Worm (Caenorhabditis elegans) whole organism, mixed stage, embryonic: ENCODE measurements around the gene nlp-66.

Experiments used
- M03D4.4 ChIP-seq: sonication (generic microtip); optimal IDR thresholded peaks from 2 replicates; lab custom pipeline; 2017; ENCODE audit warnings: mild to moderate bottlenecking, missing genetic modification characterization, missing compliant biosample characterization
- bed-3 ChIP-seq: fragments of 200-800 bp; sonication (Bioruptor generic); optimal IDR thresholded peaks from 3 replicates; lab custom pipeline; 2018; ENCODE audit warnings: mild to moderate bottlenecking, missing genetic modification characterization, moderate library complexity, missing compliant biosample characterization
- blmp-1 ChIP-seq: fragments of 150-350 bp; optimal IDR thresholded peaks from 2 replicates; lab custom pipeline; 2014; ENCODE audit warnings: missing biosample characterization, missing genetic modification characterization
- ceh-39 ChIP-seq: fragments of 150-350 bp; optimal IDR thresholded peaks from 2 replicates; lab custom pipeline; 2014; ENCODE audit warnings: missing biosample characterization, missing genetic modification characterization
- ceh-43 ChIP-seq: fragments of 200-800 bp; sonication (Bioruptor generic); optimal IDR thresholded peaks from 2 replicates; lab custom pipeline; 2018; ENCODE audit warnings: mild to moderate bottlenecking, missing genetic modification characterization, moderate library complexity, missing compliant biosample characterization
- ceh-83 ChIP-seq: fragments of 200-800 bp; sonication (Bioruptor generic); optimal IDR thresholded peaks from 2 replicates; lab custom pipeline; 2018; ENCODE audit warnings: mild to moderate bottlenecking, missing genetic modification characterization, missing compliant biosample characterization
- cnd-1 ChIP-seq: fragments of 200-800 bp; sonication (Bioruptor generic); optimal IDR thresholded peaks from 2 replicates; lab custom pipeline; 2018; ENCODE audit warnings: mild to moderate bottlenecking, missing genetic modification characterization, missing compliant biosample characterization
- drap-1 ChIP-seq: fragments of 200-800 bp; sonication (Bioruptor generic); optimal IDR thresholded peaks from 3 replicates; lab custom pipeline; 2018; ENCODE audit warnings: mild to moderate bottlenecking, missing genetic modification characterization, missing compliant biosample characterization
- elt-1 ChIP-seq: sonication (generic microtip); optimal IDR thresholded peaks from 2 replicates; lab custom pipeline; 2017; ENCODE audit warnings: missing genetic modification characterization, mild to moderate bottlenecking, missing compliant biosample characterization, antibody characterized with exemption, moderate library complexity, borderline replicate concordance; ENCODE audit not compliant: insufficient read depth
- hlh-1 ChIP-seq: fragments of 150-350 bp; optimal IDR thresholded peaks from 2 replicates; lab custom pipeline; 2014; ENCODE audit warnings: missing biosample characterization, missing genetic modification reagents, missing genetic modification characterization
- lin-13 ChIP-seq: fragments of 150-350 bp; optimal IDR thresholded peaks from 2 replicates; lab custom pipeline; 2014; ENCODE audit warnings: missing biosample characterization, missing genetic modification characterization
- lin-32 ChIP-seq: fragments of 200-800 bp; sonication (Bioruptor generic); optimal IDR thresholded peaks from 2 replicates; lab custom pipeline; 2018; ENCODE audit warnings: mild to moderate bottlenecking, missing genetic modification characterization, missing compliant biosample characterization
- lsy-2 ChIP-seq: fragments of 150-350 bp; optimal IDR thresholded peaks from 2 replicates; lab custom pipeline; 2014; ENCODE audit warnings: missing biosample characterization, missing genetic modification characterization
- mab-5 ChIP-seq: fragments of 150-350 bp; optimal IDR thresholded peaks from 2 replicates; lab custom pipeline; 2014; ENCODE audit warnings: missing biosample characterization, missing genetic modification characterization
- mep-1 ChIP-seq: fragments of 150-350 bp; optimal IDR thresholded peaks from 2 replicates; lab custom pipeline; 2017; ENCODE audit warnings: missing biosample characterization, missing genetic modification reagents, missing genetic modification characterization, inconsistent platforms
- mls-2 ChIP-seq: sonication (generic microtip); optimal IDR thresholded peaks from 2 replicates; lab custom pipeline; 2016; ENCODE audit warnings: mild to moderate bottlenecking, missing genetic modification characterization, moderate library complexity, missing compliant biosample characterization
- nhr-12 ChIP-seq: fragments of 150-350 bp; optimal IDR thresholded peaks from 2 replicates; lab custom pipeline; 2014; ENCODE audit warnings: missing biosample characterization, missing genetic modification characterization
- nhr-2 ChIP-seq: fragments of 150-350 bp; optimal IDR thresholded peaks from 2 replicates; lab custom pipeline; 2014; ENCODE audit warnings: missing biosample characterization, missing genetic modification characterization
- nhr-28 ChIP-seq: fragments of 150-350 bp; optimal IDR thresholded peaks from 2 replicates; lab custom pipeline; 2014; ENCODE audit warnings: missing biosample characterization, missing genetic modification characterization
- nhr-76 ChIP-seq: sonication (generic microtip); optimal IDR thresholded peaks from 2 replicates; lab custom pipeline; 2017; ENCODE audit warnings: missing biosample characterization, missing genetic modification characterization
- pha-4 ChIP-seq: fragments of 150-350 bp; optimal IDR thresholded peaks from 2 replicates; lab custom pipeline; 2018; ENCODE audit warnings: missing biosample characterization, missing genetic modification reagents, missing genetic modification characterization
- sem-2 ChIP-seq: fragments of 200-800 bp; sonication (Bioruptor generic); optimal IDR thresholded peaks from 2 replicates; lab custom pipeline; 2018; ENCODE audit warnings: mild to moderate bottlenecking, missing genetic modification characterization, missing compliant biosample characterization
- snpc-4 ChIP-seq: fragments of 150-350 bp; optimal IDR thresholded peaks from 2 replicates; lab custom pipeline; 2014; ENCODE audit warnings: missing biosample characterization, missing genetic modification characterization
- tbx-8 ChIP-seq: fragments of 200-800 bp; sonication (Bioruptor generic); optimal IDR thresholded peaks from 2 replicates; lab custom pipeline; 2018; ENCODE audit warnings: mild to moderate bottlenecking, missing genetic modification characterization, moderate library complexity, missing compliant biosample characterization
- unc-120 ChIP-seq: sonication (generic microtip); optimal IDR thresholded peaks from 2 replicates; lab custom pipeline; 2017; ENCODE audit warnings: missing genetic modification characterization, missing compliant biosample characterization; ENCODE audit not compliant: poor library complexity, severe bottlenecking
- unc-39 ChIP-seq: fragments of 150-350 bp; optimal IDR thresholded peaks from 2 replicates; lab custom pipeline; 2014; ENCODE audit warnings: missing biosample characterization, missing genetic modification characterization
- unc-62 ChIP-seq: fragments of 150-350 bp; optimal IDR thresholded peaks from 2 replicates; lab custom pipeline; 2014; ENCODE audit warnings: missing biosample characterization, missing genetic modification reagents, missing genetic modification characterization
- zip-8 ChIP-seq: fragments of 150-350 bp; optimal IDR thresholded peaks from 2 replicates; lab custom pipeline; 2014; ENCODE audit warnings: missing biosample characterization, missing genetic modification characterization
- ztf-11 ChIP-seq: fragments of 150-350 bp; optimal IDR thresholded peaks from 2 replicates; lab custom pipeline; 2014; ENCODE audit warnings: missing biosample characterization, missing genetic modification characterization

The nlp-66 gene

DNA sequence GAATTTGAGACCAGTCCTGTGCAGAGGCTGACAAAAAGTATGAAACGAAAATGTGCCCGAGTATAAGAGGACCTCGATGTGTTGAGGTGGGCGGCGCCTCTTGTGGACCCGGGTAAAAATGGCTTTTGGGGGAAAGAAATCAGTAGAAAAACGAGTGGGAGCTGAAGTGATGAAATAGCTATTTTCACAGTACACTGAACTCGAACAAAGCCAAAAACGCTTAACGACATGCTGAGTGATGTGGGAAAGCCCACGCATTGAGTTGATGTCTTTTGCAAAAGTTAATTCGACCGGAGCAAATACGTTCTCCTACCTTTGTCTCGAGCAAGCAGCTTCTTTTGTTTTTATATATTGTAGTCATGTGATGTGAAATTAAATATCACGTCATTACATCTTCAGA is at the start of gene nlp-66:
Gene nlp-66 (minus strand): TSS at position 101 of the 400 bp plus-strand sequence.
- no peak for TF ChIP-seq ceh-43 (GFP tag; lab: Kevin White, UChicago)
- TF ChIP-seq lin-32 (GFP tag; lab: Kevin White, UChicago): no peak
- TF ChIP-seq mls-2 (tag; lab: Kevin White, UChicago): no peak
- TF ChIP-seq cnd-1 (tag; lab: Kevin White, UChicago): no peak
- TF ChIP-seq, all 35 proteins: peak for 0

DNA sequence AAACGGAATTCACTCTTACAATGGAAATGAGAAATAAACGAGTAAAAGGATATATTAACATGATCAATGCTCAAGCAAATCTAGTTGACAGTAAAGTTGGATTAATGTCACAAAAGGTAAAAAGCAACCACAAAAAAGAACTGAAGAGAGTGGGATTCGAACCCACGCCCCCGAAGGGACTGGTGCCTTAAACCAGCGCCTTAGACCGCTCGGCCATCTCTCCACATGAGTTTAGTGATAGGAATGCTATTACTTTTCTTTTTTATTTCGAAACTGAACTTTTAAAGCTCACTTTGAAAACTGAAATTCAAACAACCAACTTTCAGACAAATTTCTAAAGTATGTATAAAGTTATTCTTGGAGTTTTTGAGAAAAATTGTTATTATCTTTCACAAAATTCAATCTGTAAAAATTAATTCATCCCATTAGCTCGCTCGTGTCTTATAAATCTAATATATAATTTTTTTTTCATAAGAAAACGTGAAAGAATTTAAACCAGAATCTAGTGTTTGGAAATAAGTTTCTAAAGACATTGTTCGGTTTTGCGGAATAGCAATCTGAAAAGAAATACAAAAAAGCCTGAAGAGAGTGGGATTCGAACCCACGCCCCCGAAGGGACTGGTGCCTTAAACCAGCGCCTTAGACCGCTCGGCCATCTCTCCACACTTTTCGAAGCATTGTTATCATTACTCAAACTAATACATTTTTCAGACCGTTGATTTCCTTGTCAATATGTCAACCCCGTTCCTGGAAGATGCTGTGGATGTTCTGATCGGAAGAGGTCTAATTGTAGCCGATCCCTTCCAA is 46.4 kb upstream of the nlp-66 start:
- TF ChIP-seq ztf-11 (tag; lab: Kevin White, UChicago) (no peak), mab-5 (no peak), hlh-1 (no peak), snpc-4 (no peak), lin-32 (GFP tag; lab: Kevin White, UChicago) (no peak), blmp-1 (no peak), lsy-2 (tag; lab: Kevin White, UChicago) (no peak), sem-2 (no peak)

DNA sequence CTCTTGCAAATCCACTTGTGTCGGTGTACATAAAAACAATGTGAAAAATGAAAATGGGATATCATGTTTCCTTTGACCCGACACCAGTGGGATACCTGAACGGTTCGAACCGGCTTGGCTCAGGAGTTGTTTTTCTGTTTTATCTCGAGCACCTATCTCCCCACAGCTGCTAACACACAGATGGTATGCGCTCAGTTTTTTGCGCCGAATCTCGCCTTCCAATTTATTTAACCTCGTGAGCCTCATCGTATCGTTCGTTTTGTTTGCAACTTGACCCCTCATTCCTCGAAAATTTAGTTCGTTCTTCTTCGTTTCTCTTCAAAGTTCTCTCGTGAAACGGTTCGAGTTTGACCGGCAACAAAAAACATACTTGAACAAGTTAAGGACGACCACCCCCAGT is 43.9 kb upstream of the nlp-66 start, which contains the start of gene C05C9.1:
Gene C05C9.1 (plus strand): TSS at position 301 of the 400 bp plus-strand sequence.
- no peak for TF ChIP-seq ceh-43 (GFP tag; lab: Kevin White, UChicago)
- TF ChIP-seq, all 35 proteins: peak for 0

DNA sequence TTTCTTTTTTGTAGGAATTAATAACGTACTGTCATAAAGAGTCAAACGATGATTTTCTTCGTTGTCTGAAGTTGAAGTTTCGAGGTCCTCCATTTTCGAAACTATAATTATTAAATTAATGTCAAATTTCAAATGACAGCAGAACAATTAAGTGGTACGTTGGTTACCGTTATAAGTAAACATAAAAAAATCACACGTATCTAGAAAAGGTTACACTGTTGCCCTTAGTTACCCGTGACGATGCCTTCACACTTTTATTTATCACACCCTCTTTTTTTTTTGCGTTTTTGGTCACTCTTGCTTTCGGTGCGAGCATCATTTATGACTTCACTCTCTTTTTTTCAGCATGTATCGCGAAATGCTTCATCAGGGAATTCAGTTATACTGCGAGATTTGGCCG is 36.1 kb upstream of the nlp-66 start, which contains the start of the genes C05C9.3 and C05C9.2:
Gene C05C9.3 (minus strand): TSS at position 101 of the 400 bp plus-strand sequence.
Gene C05C9.2 (plus strand): TSS at position 346 of the 400 bp plus-strand sequence.
- TF ChIP-seq drap-1 (GFP tag; lab: Kevin White, UChicago): no peak
- TF ChIP-seq mab-5: no peak
- no peak for TF ChIP-seq blmp-1
- no peak for TF ChIP-seq ceh-39 (tag; lab: Kevin White, UChicago)
- no peak for TF ChIP-seq unc-120 (tag; lab: Kevin White, UChicago)
- TF ChIP-seq ceh-83: no peak
- no peak for TF ChIP-seq ztf-11 (tag; lab: Kevin White, UChicago)
- TF ChIP-seq lin-13: no peak

DNA sequence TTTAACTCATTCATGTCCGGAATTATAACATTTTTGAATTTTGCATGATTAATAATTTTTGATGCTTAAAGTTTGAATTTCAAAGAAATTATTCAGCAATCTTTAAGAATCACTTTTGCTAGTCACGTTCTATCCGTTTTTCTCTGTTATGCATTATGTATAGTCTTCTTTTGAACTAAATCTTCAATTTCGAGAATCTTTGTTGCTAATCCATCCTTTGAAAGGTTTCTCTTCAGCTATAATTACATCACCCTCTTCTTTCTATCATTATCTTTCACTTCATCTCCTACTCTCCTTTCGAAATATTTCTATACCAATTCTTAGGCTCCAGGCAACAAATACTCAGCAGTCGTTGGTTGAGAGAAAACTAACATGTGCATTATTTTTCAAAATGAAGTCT is 34.9 kb upstream of the nlp-66 start:
- no peak for TF ChIP-seq ztf-11 (tag; lab: Kevin White, UChicago)
- TF ChIP-seq zip-8 (tag; lab: Kevin White, UChicago): no peak
- TF ChIP-seq pha-4 (tag; lab: Kevin White, UChicago): no peak
- no peak for TF ChIP-seq ceh-39 (tag; lab: Kevin White, UChicago)
- TF ChIP-seq mab-5: no peak
- no peak for TF ChIP-seq blmp-1
- TF ChIP-seq bed-3 (GFP tag; lab: Kevin White, UChicago): no peak
- TF ChIP-seq nhr-12 (tag; lab: Kevin White, UChicago): no peak
- no peak for TF ChIP-seq drap-1 (GFP tag; lab: Kevin White, UChicago)

DNA sequence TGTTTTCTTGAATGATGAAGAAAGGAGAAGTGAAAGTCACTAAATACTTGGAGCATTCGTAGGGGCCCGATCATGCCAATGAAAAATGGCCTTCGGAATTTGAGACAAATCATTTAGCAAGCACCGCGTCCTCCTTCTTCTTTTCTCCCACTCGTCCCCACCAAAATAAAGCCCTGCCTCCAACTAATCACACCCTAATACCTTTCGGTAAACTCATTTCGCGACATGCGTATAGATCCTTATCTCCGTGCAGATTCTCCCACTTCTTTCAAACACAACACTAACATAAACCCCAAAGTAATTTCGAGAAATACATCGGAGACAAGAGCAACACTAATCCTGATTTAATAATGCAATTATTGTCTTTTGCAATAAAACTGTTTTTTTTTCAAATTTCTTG is 21.0 kb upstream of the nlp-66 start:
- TF ChIP-seq M03D4.4 (tag; lab: Kevin White, UChicago) (no peak), ceh-43 (GFP tag; lab: Kevin White, UChicago) (no peak), tbx-8 (GFP tag; lab: Kevin White, UChicago) (no peak), nhr-28 (tag; lab: Kevin White, UChicago) (no peak), elt-1 (tag; lab: Kevin White, UChicago) (peak; percentile 15), zip-8 (tag; lab: Kevin White, UChicago) (no peak)

DNA sequence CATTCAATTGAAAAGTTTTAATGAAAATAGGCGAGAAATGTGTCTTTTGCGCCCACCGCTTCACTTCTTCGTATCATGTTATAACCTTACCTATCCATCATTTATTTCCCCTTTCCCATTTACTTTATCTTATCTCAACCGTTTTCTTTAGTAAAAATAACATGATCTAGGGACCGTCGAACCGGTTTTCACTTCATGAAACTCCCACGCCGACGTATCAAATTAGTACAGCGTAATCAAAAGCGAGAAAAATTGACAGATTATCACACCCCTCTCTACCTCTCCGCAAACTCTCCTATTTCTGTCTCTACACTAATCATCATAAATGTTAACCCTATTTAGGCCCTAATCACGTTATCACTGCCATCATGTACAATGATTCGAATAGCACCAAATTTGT is 20.4 kb upstream of the nlp-66 start:
- no peak for TF ChIP-seq ceh-39 (tag; lab: Kevin White, UChicago)
- TF ChIP-seq nhr-76 (tag; lab: Kevin White, UChicago): no peak
- TF ChIP-seq nhr-2 (tag; lab: Kevin White, UChicago): no peak
- TF ChIP-seq unc-62 (GFP tag; lab: Kevin White, UChicago): no peak
- no peak for TF ChIP-seq mep-1 (tag; lab: Kevin White, UChicago)
- no peak for TF ChIP-seq lin-32 (GFP tag; lab: Kevin White, UChicago)
- TF ChIP-seq ztf-11 (tag; lab: Kevin White, UChicago): no peak
- no peak for TF ChIP-seq unc-39 (tag; lab: Kevin White, UChicago)
- no peak for TF ChIP-seq mls-2 (tag; lab: Kevin White, UChicago)
